Fruit fly (Drosophila melanogaster) whole organism, prepupa: Measurements from ENCODE around the gene Sfxn2.

Source experiments
- Blimp-1 ChIP-seq: fragments of 200-800 bp; sonication (Bioruptor generic); optimal IDR thresholded peaks from 3 replicates; lab custom pipeline; 2017; ENCODE audit warnings: missing biosample characterization, missing genetic modification characterization, mild to moderate bottlenecking, moderate library complexity, missing genetic modification reagents
- CG10631 ChIP-seq: fragments of 200-800 bp; sonication (Bioruptor generic); optimal IDR thresholded peaks from 2 replicates; lab custom pipeline; 2016; ENCODE audit warnings: missing biosample characterization, missing genetic modification characterization
- CG10669 ChIP-seq: fragments of 200-800 bp; sonication (Bioruptor generic); optimal IDR thresholded peaks from 3 replicates; lab custom pipeline; 2018; ENCODE audit warnings: missing biosample characterization, mild to moderate bottlenecking, missing genetic modification characterization, moderate library complexity
- CG11294 ChIP-seq: fragments of 200-800 bp; sonication (Bioruptor generic); IDR thresholded peaks from 2 replicates; pipeline ENCODE4 v1.3.6; 2022; ENCODE audit warnings: missing biosample characterization, missing genetic modification characterization
- CG11762 ChIP-seq: fragments of 200-800 bp; sonication (Bioruptor generic); optimal IDR thresholded peaks from 3 replicates; lab custom pipeline; 2016; ENCODE audit warnings: missing biosample characterization, missing genetic modification characterization; ENCODE audit not compliant: insufficient read depth
- CG11902 ChIP-seq: fragments of 200-800 bp; sonication (Bioruptor generic); optimal IDR thresholded peaks from 3 replicates; lab custom pipeline; 2016; ENCODE audit warnings: missing biosample characterization, missing genetic modification characterization
- CG15336 ChIP-seq: fragments of 200-800 bp; sonication (Bioruptor generic); IDR thresholded peaks from 2 replicates; pipeline ENCODE4 v1.3.6; 2022; ENCODE audit warnings: missing biosample characterization, missing genetic modification characterization
- CG16779 ChIP-seq: fragments of 200-800 bp; sonication (Bioruptor generic); optimal IDR thresholded peaks from 3 replicates; lab custom pipeline; 2017; ENCODE audit warnings: missing biosample characterization, mild to moderate bottlenecking, missing genetic modification characterization
- CG3032 ChIP-seq: fragments of 200-800 bp; optimal IDR thresholded peaks from 2 replicates; lab custom pipeline; 2019; ENCODE audit warnings: missing biosample characterization, mild to moderate bottlenecking, missing genetic modification characterization, moderate library complexity
- CG32006 ChIP-seq: fragments of 200-800 bp; sonication (Bioruptor generic); optimal IDR thresholded peaks from 3 replicates; lab custom pipeline; 2017; ENCODE audit warnings: missing biosample characterization, mild to moderate bottlenecking, missing genetic modification characterization
- CG34406 ChIP-seq: fragments of 200-800 bp; sonication (Bioruptor generic); optimal IDR thresholded peaks from 3 replicates; lab custom pipeline; 2016; ENCODE audit warnings: missing biosample characterization, missing genetic modification characterization
- CG3919 ChIP-seq: fragments of 200-800 bp; sonication (Bioruptor generic); optimal IDR thresholded peaks from 3 replicates; lab custom pipeline; 2016; ENCODE audit warnings: missing biosample characterization, missing genetic modification characterization
- CG4318 ChIP-seq: fragments of 200-800 bp; sonication (Bioruptor generic); optimal IDR thresholded peaks from 3 replicates; lab custom pipeline; 2017; ENCODE audit warnings: missing biosample characterization, mild to moderate bottlenecking, missing genetic modification characterization
- CG6163 ChIP-seq: fragments of 200-800 bp; sonication (Bioruptor generic); IDR thresholded peaks from 3 replicates; pipeline ENCODE4 v1.3.6; 2022; ENCODE audit warnings: missing biosample characterization, missing genetic modification characterization
- CG6276 ChIP-seq: fragments of 200-800 bp; sonication (Bioruptor generic); optimal IDR thresholded peaks from 2 replicates; lab custom pipeline; 2017; ENCODE audit warnings: missing biosample characterization, mild to moderate bottlenecking, missing genetic modification characterization
- CG6808 ChIP-seq: fragments of 200-800 bp; sonication (Bioruptor generic); optimal IDR thresholded peaks from 3 replicates; lab custom pipeline; 2017; ENCODE audit warnings: missing biosample characterization, missing genetic modification characterization, mild to moderate bottlenecking, moderate library complexity, missing genetic modification reagents
- CG6854 ChIP-seq: fragments of 200-800 bp; sonication (Bioruptor generic); optimal IDR thresholded peaks from 2 replicates; lab custom pipeline; 2017; ENCODE audit warnings: missing biosample characterization, mild to moderate bottlenecking, missing genetic modification characterization
- CG7368 ChIP-seq: fragments of 200-800 bp; sonication (Bioruptor generic); optimal IDR thresholded peaks from 3 replicates; lab custom pipeline; 2016; ENCODE audit warnings: missing biosample characterization, missing genetic modification characterization
- CG8119 ChIP-seq: fragments of 200-800 bp; sonication (Bioruptor generic); IDR thresholded peaks from 3 replicates; pipeline ENCODE4 v1.3.6; 2022; ENCODE audit warnings: missing biosample characterization, missing genetic modification characterization
- CG8319 ChIP-seq: fragments of 200-800 bp; sonication (Bioruptor generic); optimal IDR thresholded peaks from 3 replicates; lab custom pipeline; 2016; ENCODE audit warnings: missing biosample characterization, missing genetic modification characterization
- CG8632 ChIP-seq: fragments of 200-800 bp; sonication (Bioruptor generic); optimal IDR thresholded peaks from 3 replicates; lab custom pipeline; 2016; ENCODE audit warnings: missing biosample characterization, missing genetic modification characterization
- Eip75B ChIP-seq: fragments of 200-800 bp; sonication (Bioruptor generic); optimal IDR thresholded peaks from 3 replicates; lab custom pipeline; 2016; ENCODE audit warnings: missing biosample characterization, missing genetic modification characterization
- Eip78C ChIP-seq: fragments of 200-800 bp; sonication (Bioruptor generic); peaks from one replicate; lab custom pipeline; 2016; ENCODE audit warnings: missing biosample characterization, missing genetic modification characterization
- Ets21C ChIP-seq: fragments of 200-800 bp; sonication (Bioruptor generic); optimal IDR thresholded peaks from 3 replicates; lab custom pipeline; 2016; ENCODE audit warnings: missing biosample characterization, missing genetic modification characterization
- Gug ChIP-seq: fragments of 200-800 bp; sonication (Bioruptor generic); IDR thresholded peaks from 2 replicates; pipeline ENCODE4 v1.3.6; 2022; ENCODE audit warnings: missing biosample characterization, missing genetic modification characterization
- Hr38 ChIP-seq: sonication (Bioruptor generic); optimal IDR thresholded peaks from 2 replicates; lab custom pipeline; 2016; ENCODE audit warnings: missing biosample characterization, missing genetic modification characterization
- Lpt ChIP-seq: fragments of 200-800 bp; sonication (Bioruptor generic); optimal IDR thresholded peaks from 3 replicates; lab custom pipeline; 2016; ENCODE audit warnings: missing biosample characterization, missing genetic modification characterization
- Met ChIP-seq: fragments of 200-800 bp; sonication (Bioruptor generic); optimal IDR thresholded peaks from 3 replicates; lab custom pipeline; 2016; ENCODE audit warnings: missing biosample characterization, missing genetic modification characterization
- OdsH ChIP-seq: fragments of 200-800 bp; sonication (Bioruptor generic); optimal IDR thresholded peaks from 3 replicates; lab custom pipeline; 2016; ENCODE audit warnings: missing biosample characterization, missing genetic modification characterization
- Smox ChIP-seq: fragments of 200-800 bp; sonication (Bioruptor generic); optimal IDR thresholded peaks from 3 replicates; lab custom pipeline; 2016; ENCODE audit warnings: missing biosample characterization, missing genetic modification characterization
- Sox102F ChIP-seq: fragments of 200-800 bp; sonication (Bioruptor generic); optimal IDR thresholded peaks from 2 replicates; lab custom pipeline; 2016; ENCODE audit warnings: missing biosample characterization, mild to moderate bottlenecking, missing genetic modification characterization
- Sox15 ChIP-seq: fragments of 200-800 bp; sonication (Bioruptor generic); optimal IDR thresholded peaks from 3 replicates; lab custom pipeline; 2016; ENCODE audit warnings: missing biosample characterization, missing genetic modification characterization
- acj6 ChIP-seq: fragments of 200-800 bp; sonication (Bioruptor generic); optimal IDR thresholded peaks from 3 replicates; lab custom pipeline; 2016; ENCODE audit warnings: missing biosample characterization, missing genetic modification characterization
- cyc ChIP-seq: fragments of 200-800 bp; sonication (Bioruptor generic); optimal IDR thresholded peaks from 3 replicates; lab custom pipeline; 2016; ENCODE audit warnings: missing biosample characterization, missing genetic modification characterization
- dsx ChIP-seq: fragments of 200-800 bp; optimal IDR thresholded peaks from 3 replicates; lab custom pipeline; 2019; ENCODE audit warnings: missing biosample characterization, mild to moderate bottlenecking, missing genetic modification characterization, moderate library complexity; ENCODE audit not compliant: poor library complexity, severe bottlenecking
- eg ChIP-seq: fragments of 200-800 bp; sonication (Bioruptor generic); IDR thresholded peaks from 3 replicates; pipeline ENCODE4 v1.3.6; 2022; ENCODE audit warnings: missing biosample characterization, missing genetic modification characterization
- fd59A ChIP-seq: fragments of 200-800 bp; sonication (Bioruptor generic); optimal IDR thresholded peaks from 2 replicates; lab custom pipeline; 2017; ENCODE audit warnings: missing biosample characterization, mild to moderate bottlenecking, missing genetic modification characterization, missing genetic modification reagents
- fd85E ChIP-seq: fragments of 200-800 bp; sonication (Bioruptor generic); optimal IDR thresholded peaks from 3 replicates; lab custom pipeline; 2016; ENCODE audit warnings: missing biosample characterization, missing genetic modification characterization
- fkh ChIP-seq: fragments of 200-800 bp; sonication (Bioruptor generic); optimal IDR thresholded peaks from 3 replicates; lab custom pipeline; 2017; ENCODE audit warnings: missing biosample characterization, mild to moderate bottlenecking, missing genetic modification characterization, moderate library complexity
- net ChIP-seq: fragments of 200-800 bp; sonication (Bioruptor generic); optimal IDR thresholded peaks from 3 replicates; lab custom pipeline; 2016; ENCODE audit warnings: missing biosample characterization, missing genetic modification characterization
- salr ChIP-seq, 2 experiments: fragments of 200-800 bp; sonication (Bioruptor generic); optimal IDR thresholded peaks; 3 replicates each; lab custom pipeline; 2016 to 2018; ENCODE audit warnings: missing biosample characterization in 2 of 2, missing genetic modification characterization in 2 of 2, mild to moderate bottlenecking in 1 of 2
- spab ChIP-seq: fragments of 200-800 bp; sonication (Bioruptor generic); optimal IDR thresholded peaks from 2 replicates; lab custom pipeline; 2017; ENCODE audit warnings: missing biosample characterization, mild to moderate bottlenecking, missing genetic modification characterization, missing genetic modification reagents
- ss ChIP-seq, 2 experiments: fragments of 200-800 bp; sonication (Bioruptor generic); optimal IDR thresholded peaks; 2 replicates in 1 of 2; 3 replicates in 1 of 2; lab custom pipeline; 2017 to 2018; ENCODE audit warnings: mild to moderate bottlenecking in 2 of 2, missing biosample characterization in 2 of 2, missing genetic modification characterization in 2 of 2, moderate library complexity in 1 of 2
- topi ChIP-seq: fragments of 200-800 bp; sonication (Bioruptor generic); optimal IDR thresholded peaks from 3 replicates; lab custom pipeline; 2016; ENCODE audit warnings: missing biosample characterization, missing genetic modification characterization

Gene Sfxn2

DNA sequence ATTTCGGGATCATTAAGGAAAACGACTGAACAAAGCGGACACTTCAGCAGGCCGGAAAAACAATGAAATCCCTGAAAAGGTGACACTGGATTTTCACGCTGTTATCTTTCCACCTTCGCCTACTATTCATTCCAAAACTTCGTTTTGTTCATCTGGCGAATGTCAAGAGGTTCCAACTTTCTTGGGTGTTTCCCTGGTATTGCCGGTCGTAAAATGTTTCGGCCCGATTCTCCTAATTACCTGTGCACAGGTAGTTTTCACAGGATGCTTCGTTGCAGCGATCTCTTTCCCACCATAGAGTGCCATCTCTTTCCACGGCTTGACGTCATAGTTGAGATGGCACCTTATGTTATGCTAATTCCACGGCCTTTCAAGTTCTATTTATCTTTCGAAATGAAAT, 20.2 kb downstream of the Sfxn2 start:
- TF ChIP-seq Met (GFP tag; lab: Kevin White, UChicago) (no peak), net (no peak), CG8119 (GFP tag; lab: Robert Waterston, UW) (no peak), CG8319 (no peak), fd85E (GFP tag; lab: Kevin White, UChicago) (no peak), CG6163 (GFP tag; lab: Robert Waterston, UW) (no peak), CG4318 (GFP tag; lab: Kevin White, UChicago) (no peak), Ets21C (GFP tag; lab: Kevin White, UChicago) (no peak)

DNA sequence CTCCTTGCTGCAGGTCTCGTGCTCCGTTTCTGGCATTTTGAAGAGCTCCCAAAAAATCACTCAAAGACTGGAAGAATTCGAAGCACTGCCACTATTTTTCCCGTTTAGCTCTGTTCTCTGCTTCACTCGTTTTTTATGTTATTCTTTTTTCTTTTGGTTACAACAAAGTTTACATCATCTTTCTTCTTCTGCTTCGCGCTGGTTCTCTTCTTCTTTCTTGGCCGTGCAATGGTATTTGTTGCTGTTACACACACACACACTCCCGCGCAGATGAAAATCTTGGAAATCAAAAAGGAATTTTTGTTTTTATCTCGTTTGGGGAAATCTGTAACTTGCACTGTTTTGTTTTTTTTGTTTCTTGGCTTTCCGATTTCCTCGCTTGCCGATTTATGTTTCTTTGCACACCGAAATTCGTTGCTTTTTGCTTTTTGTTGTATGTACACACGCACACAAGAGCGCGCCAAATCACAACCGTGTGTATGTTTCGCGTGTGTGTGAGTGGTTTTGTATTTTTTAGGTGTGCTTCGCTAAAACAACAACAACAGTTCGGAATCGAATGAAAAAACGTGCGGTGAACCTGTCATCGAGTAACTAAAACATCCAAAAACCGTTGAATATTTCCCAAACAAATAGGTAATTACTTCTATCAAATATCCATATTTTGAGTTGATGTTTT, 22.9 kb downstream of the Sfxn2 start:
- TF ChIP-seq Eip78C (GFP tag; lab: Kevin White, UChicago) (no peak), dsx (peak; percentile 68), fkh (GFP tag; lab: Kevin White, UChicago) (peak; percentile 65), Ets21C (GFP tag; lab: Kevin White, UChicago) (no peak), CG10669 (GFP tag; lab: Kevin White, UChicago) (no peak), CG6808 (peak; percentile 52), CG16779 (no peak), eg (0 out of 3 replicates have a peak, but pooled peaks have one; percentile 11), CG6276 (peak; percentile 25)
- TF ChIP-seq, all 60 proteins: peak for 5

DNA sequence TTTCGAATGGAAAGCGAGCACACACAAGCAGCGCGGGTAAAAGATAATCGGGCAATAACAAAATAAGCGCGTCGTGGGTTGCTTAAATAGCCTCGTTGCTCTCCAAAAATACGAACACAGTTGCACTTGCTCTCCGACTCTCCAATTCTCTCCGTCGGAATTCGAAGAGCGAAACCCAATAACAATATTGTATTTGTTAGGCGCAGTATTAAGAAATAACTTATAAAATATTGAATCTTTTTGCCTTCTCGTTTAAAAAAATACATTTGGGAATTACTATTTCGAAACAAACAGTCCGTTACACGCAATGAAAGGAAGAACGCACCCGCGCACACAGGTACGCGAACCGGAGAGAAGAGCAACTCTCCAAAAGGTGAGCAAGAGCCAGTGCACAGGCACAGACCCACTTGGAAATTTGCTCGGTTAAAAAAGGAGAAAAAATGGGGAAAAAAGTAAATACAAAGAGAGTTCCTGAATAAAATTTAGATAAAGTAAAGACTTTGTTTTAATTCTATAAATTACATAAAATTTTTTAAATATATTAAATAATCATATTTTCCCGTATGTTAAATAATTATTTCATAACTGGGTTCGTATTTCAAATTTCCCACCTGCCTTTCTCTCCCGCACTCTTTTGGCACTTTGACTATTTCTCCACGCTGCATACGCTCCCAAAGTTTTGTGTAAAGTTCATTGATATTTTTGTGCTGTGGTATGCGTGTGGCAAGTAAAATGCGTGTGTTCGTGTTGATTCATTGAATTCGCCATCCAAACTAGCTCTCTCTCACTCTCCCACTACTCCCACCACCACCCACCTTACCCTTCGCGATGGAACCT, 23.6 kb downstream of the Sfxn2 start, which contains the start of gene Mkp3:
TSS of gene Mkp3 (minus strand) at position 63 of the 837 bp plus-strand sequence.
- peak; percentile 88 for TF ChIP-seq CG16779
- TF ChIP-seq CG10631: peak; percentile 87
- peak; percentile 85 for TF ChIP-seq CG3919 (GFP tag; lab: Kevin White, UChicago)
- TF ChIP-seq net: peak; percentile 85
- TF ChIP-seq spab (GFP tag; lab: Kevin White, UChicago): peak; percentile 89
- TF ChIP-seq CG6808: peak; percentile 87
- peak; percentile 59 for TF ChIP-seq Smox (GFP tag; lab: Kevin White, UChicago)
- TF ChIP-seq CG34406: peak; percentile 88
- TF ChIP-seq Lpt (GFP tag; lab: Kevin White, UChicago): peak; percentile 86
- peak; percentile 93 for TF ChIP-seq CG6276
- peak; percentile 95 for TF ChIP-seq eg
- peak; percentile 65 for TF ChIP-seq Blimp-1 (GFP tag; lab: Kevin White, UChicago)
- TF ChIP-seq fkh (GFP tag; lab: Kevin White, UChicago): peak; percentile 81
- peak; percentile 70 for TF ChIP-seq Sox102F (GFP tag; lab: Kevin White, UChicago)
- TF ChIP-seq Eip75B (GFP tag; lab: Kevin White, UChicago): peak; percentile 63
- peak; percentile 61 for TF ChIP-seq CG8319
- TF ChIP-seq CG3032 (tag; lab: Kevin White, UChicago): peak; percentile 91
- peak; percentile 87 for TF ChIP-seq CG11294 (GFP tag; lab: Robert Waterston, UW)
- TF ChIP-seq CG8119 (GFP tag; lab: Robert Waterston, UW): peak; percentile 97
- peak; percentile 98 for TF ChIP-seq CG15336
- TF ChIP-seq cyc (GFP tag; lab: Kevin White, UChicago): peak; percentile 54
- TF ChIP-seq fd59A (GFP tag; lab: Kevin White, UChicago): peak; percentile 83
- peak; percentile 85 for TF ChIP-seq CG8632 (GFP tag; lab: Kevin White, UChicago)
- TF ChIP-seq Gug (GFP tag; lab: Robert Waterston, UW): peak; percentile 91
- peak; percentile 88 for TF ChIP-seq OdsH (GFP tag; lab: Kevin White, UChicago)
- peak; percentile 93 for TF ChIP-seq CG32006 (GFP tag; lab: Kevin White, UChicago)
- peak; percentile 30 for TF ChIP-seq fd85E (GFP tag; lab: Kevin White, UChicago)
- peak; percentile 74 for TF ChIP-seq CG6854 (GFP tag; lab: Kevin White, UChicago)
- no peak for TF ChIP-seq Hr38
- peak; percentile 66 to 82 for TF ChIP-seq salr (GFP tag; optimal IDR thresholded peaks at IDR 0.05; lab: Kevin White, UChicago)
- peak; percentile 61 for TF ChIP-seq Sox15 (GFP tag; lab: Kevin White, UChicago)
- TF ChIP-seq acj6 (GFP tag; lab: Kevin White, UChicago): peak; percentile 87
- peak; percentile 87 to 88 for TF ChIP-seq ss (GFP tag; optimal IDR thresholded peaks at IDR 0.05; lab: Kevin White, UChicago)
- peak; percentile 64 for TF ChIP-seq CG7368 (GFP tag; lab: Kevin White, UChicago)
- peak; percentile 58 for TF ChIP-seq topi
- TF ChIP-seq CG11902: peak; percentile 55
- peak; percentile 81 for TF ChIP-seq CG11762 (GFP tag; lab: Kevin White, UChicago)
